Fruit fly (Drosophila melanogaster): ENCODE data around the gene Diap1.

The Diap1 gene

DNA sequence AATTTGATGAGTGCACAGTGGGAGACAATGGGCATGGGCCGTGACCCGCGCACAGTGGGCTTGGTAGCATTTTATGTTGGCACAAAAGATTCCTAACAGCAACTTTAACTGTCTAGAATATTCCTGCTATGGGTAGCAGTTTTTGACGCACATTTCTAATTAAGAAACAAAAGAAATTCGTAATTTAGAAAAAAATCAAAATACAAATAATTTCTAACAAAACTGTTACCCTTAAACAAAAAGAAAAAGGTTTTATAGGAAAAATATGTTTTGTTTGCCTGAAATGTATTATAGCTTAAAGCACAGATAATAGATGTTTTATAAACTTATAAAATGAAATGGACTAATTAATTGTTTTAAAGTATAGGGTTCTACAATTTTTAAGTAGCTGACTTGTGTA lies 33.9 kb downstream of the Diap1 start:
- TF ChIP-seq Ets21C (GFP tag; optimal IDR thresholded peaks at IDR 0.05) (no peak), Hr39 (GFP tag; optimal IDR thresholded peaks at IDR 0.05) (no peak), OdsH (GFP tag; optimal IDR thresholded peaks at IDR 0.05) (peak; percentile 2), CG34406 (GFP tag; optimal IDR thresholded peaks at IDR 0.05) (no peak), dsx (GFP tag; optimal IDR thresholded peaks at IDR 0.05; ENCODE audit: poor library complexity, severe bottlenecking) (no peak), CG8319 (GFP tag; optimal IDR thresholded peaks at IDR 0.05) (no peak), topi (GFP tag; optimal IDR thresholded peaks at IDR 0.05) (peak; percentile 56), CG8632 (GFP tag; optimal IDR thresholded peaks at IDR 0.05) (no peak), CG11902 (GFP tag; optimal IDR thresholded peaks at IDR 0.05) (no peak), pdm3 (GFP tag; optimal IDR thresholded peaks at IDR 0.05) (no peak), salr (GFP tag; optimal IDR thresholded peaks at IDR 0.05) (peak in 1 of 2 experiments; percentile 1), Sox102F (GFP tag; optimal IDR thresholded peaks at IDR 0.05) (no peak), Smox (GFP tag; optimal IDR thresholded peaks at IDR 0.05) (peak; percentile 23), Blimp-1 (GFP tag; optimal IDR thresholded peaks at IDR 0.05) (no peak), eg (GFP tag; IDR thresholded peaks at IDR 0.05) (no peak), lz (GFP tag; optimal IDR thresholded peaks at IDR 0.05) (no peak), CG11294 (GFP tag; IDR thresholded peaks at IDR 0.05) (no peak), spab (GFP tag; optimal IDR thresholded peaks at IDR 0.05) (no peak), CG4318 (GFP tag; optimal IDR thresholded peaks at IDR 0.05) (no peak), CG15336 (GFP tag; IDR thresholded peaks at IDR 0.05) (no peak), net (GFP tag; optimal IDR thresholded peaks at IDR 0.05) (no peak), CG9139 (GFP tag; optimal IDR thresholded peaks at IDR 0.05) (no peak), CG8119 (GFP tag; IDR thresholded peaks at IDR 0.05) (no peak), achi (GFP tag; optimal IDR thresholded peaks at IDR 0.05) (no peak), Ets96B (tag; optimal IDR thresholded peaks at IDR 0.05) (peak; percentile 20), CG6808 (GFP tag; optimal IDR thresholded peaks at IDR 0.05) (no peak), Eip93F (GFP tag; optimal IDR thresholded peaks at IDR 0.05) (no peak), CG1621 (tag; optimal IDR thresholded peaks at IDR 0.05) (no peak), CG7368 (GFP tag; optimal IDR thresholded peaks at IDR 0.05) (no peak), CG31627 (GFP tag; optimal IDR thresholded peaks at IDR 0.05) (no peak), fd59A (GFP tag; optimal IDR thresholded peaks at IDR 0.05) (no peak), CG6163 (GFP tag; IDR thresholded peaks at IDR 0.05) (no peak), CG11762 (GFP tag; optimal IDR thresholded peaks at IDR 0.05; ENCODE audit: insufficient read depth) (no peak), fkh (GFP tag; optimal IDR thresholded peaks at IDR 0.05) (no peak), acj6 (GFP tag; optimal IDR thresholded peaks at IDR 0.05) (peak; percentile 22), Hr38 (GFP tag; optimal IDR thresholded peaks at IDR 0.05) (no peak), CG32006 (GFP tag; optimal IDR thresholded peaks at IDR 0.05) (peak; percentile 10), CG10631 (GFP tag; optimal IDR thresholded peaks at IDR 0.05) (no peak), vri (GFP tag; optimal IDR thresholded peaks at IDR 0.05) (no peak), esn (GFP tag; optimal IDR thresholded peaks at IDR 0.05) (peak; percentile 25), CG3919 (GFP tag; optimal IDR thresholded peaks at IDR 0.05) (no peak), Lpt (GFP tag; optimal IDR thresholded peaks at IDR 0.05) (no peak), CG10669 (GFP tag; optimal IDR thresholded peaks at IDR 0.05) (peak; percentile 8), CG16779 (tag; optimal IDR thresholded peaks at IDR 0.05) (no peak), CG6854 (GFP tag; optimal IDR thresholded peaks at IDR 0.05) (no peak), ss (GFP tag; optimal IDR thresholded peaks at IDR 0.05) (no peak), Hr4 (GFP tag; optimal IDR thresholded peaks at IDR 0.05) (no peak), cyc (GFP tag; optimal IDR thresholded peaks at IDR 0.05) (peak; percentile 6), CG6276 (GFP tag; optimal IDR thresholded peaks at IDR 0.05) (no peak), fd85E (GFP tag; optimal IDR thresholded peaks at IDR 0.05) (no peak), dac (GFP tag; optimal IDR thresholded peaks at IDR 0.05) (no peak), CG6792 (GFP tag; optimal IDR thresholded peaks at IDR 0.05) (no peak), Sox15 (GFP tag; optimal IDR thresholded peaks at IDR 0.05) (no peak)
